Fruit fly (Drosophila melanogaster): Measurements from ENCODE around the gene Cpr65Ea.

DNA sequence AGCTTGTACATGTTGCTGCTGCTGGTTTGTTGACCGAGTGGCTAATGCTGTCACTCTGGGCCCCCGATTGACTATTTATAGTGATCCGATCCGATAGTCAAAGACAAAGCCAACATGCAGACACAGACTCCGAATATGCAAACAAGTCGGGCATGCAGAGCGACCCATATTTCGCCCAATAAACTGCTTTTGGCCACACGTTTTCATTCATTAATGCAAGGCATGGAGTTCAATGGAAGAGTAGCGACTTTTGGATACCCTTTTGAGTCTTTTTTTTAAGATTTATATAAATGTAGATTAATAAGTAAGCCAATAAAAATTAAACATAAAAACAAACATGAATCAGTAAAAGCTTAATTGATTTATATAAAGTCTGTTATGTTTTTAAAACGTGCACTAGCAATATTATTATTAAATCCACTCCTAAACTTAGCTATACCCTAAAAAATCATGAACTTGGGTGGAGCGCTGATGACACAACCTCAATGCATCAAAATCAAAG, at the start of gene Cpr65Ea:
- no peak for TF ChIP-seq CG16779 (tag; optimal IDR thresholded peaks at IDR 0.05)
- no peak for TF ChIP-seq CG11902 (GFP tag; optimal IDR thresholded peaks at IDR 0.05)
- no peak for TF ChIP-seq cyc (GFP tag; optimal IDR thresholded peaks at IDR 0.05)
- TF ChIP-seq pdm3 (GFP tag; optimal IDR thresholded peaks at IDR 0.05) = no peak
- TF ChIP-seq Blimp-1 (GFP tag; optimal IDR thresholded peaks at IDR 0.05) = no peak
- no peak for TF ChIP-seq dsx (GFP tag; optimal IDR thresholded peaks at IDR 0.05; ENCODE audit: poor library complexity, severe bottlenecking)
- no peak for TF ChIP-seq salr (GFP tag; optimal IDR thresholded peaks at IDR 0.05)
- TF ChIP-seq CG3919 (GFP tag; optimal IDR thresholded peaks at IDR 0.05) = no peak
- TF ChIP-seq CG6276 (GFP tag; optimal IDR thresholded peaks at IDR 0.05) = no peak
- no peak for TF ChIP-seq CG10669 (GFP tag; optimal IDR thresholded peaks at IDR 0.05)
- TF ChIP-seq Ets96B (tag; optimal IDR thresholded peaks at IDR 0.05) = no peak

All from whole organism, prepupa.